Fruit fly (Drosophila melanogaster) S2 (cell line): ENCODE data around the gene Cby.

Source experiments
- CG8478 ChIP-seq: fragments of >200 bp; optimal IDR thresholded peaks from 2 replicates; lab custom pipeline; 2018
- CTCF ChIP-seq, 2 experiments: fragments of >200 bp; optimal IDR thresholded peaks; 2 replicates each; lab custom pipeline; 2018

- TF ChIP-seq CG8478 (no peak), CTCF (optimal IDR thresholded peaks at IDR 0.05; lab: Kevin White, UChicago) (no peak)
Observed at dm6 chr3R:21864992-21865391, 2.8 kb upstream of the Cby start, which contains the start of gene lsn.
